Fruit fly (Drosophila melanogaster): ENCODE data around the gene Vps52.

Gene Vps52

dm6 chr2L:5541935-5542685, 18.4 kb upstream of the Vps52 start, which contains the start of the genes Hel25E and Lam:
Hel25E (minus strand) TSS chr2L:5542314.
Lam (plus strand) TSS chr2L:5542480.
- TF ChIP-seq EcR (GFP tag; optimal IDR thresholded peaks at IDR 0.05) (no peak), psq (optimal IDR thresholded peaks at IDR 0.05) (no peak), usp (GFP tag; optimal IDR thresholded peaks at IDR 0.05) (no peak), CG8478 (optimal IDR thresholded peaks at IDR 0.05) (no peak), pan (optimal IDR thresholded peaks at IDR 0.05) (no peak), Dll (optimal IDR thresholded peaks at IDR 0.05) (no peak)

dm6 chr2L:5539034-5539433, 15.3 kb upstream of the Vps52 start, which contains the start of gene CG14015:
CG14015 (minus strand) TSS chr2L:5539196.
- TF ChIP-seq psq (optimal IDR thresholded peaks at IDR 0.05) (no peak), pan (optimal IDR thresholded peaks at IDR 0.05) (no peak), usp (GFP tag; optimal IDR thresholded peaks at IDR 0.05) (no peak)

- TF ChIP-seq Dll (optimal IDR thresholded peaks at IDR 0.05) (no peak), usp (GFP tag; optimal IDR thresholded peaks at IDR 0.05) (no peak)
Measured at dm6 chr2L:5537063-5537462, 13.4 kb upstream of the Vps52 start.

dm6 chr2L:5536658-5537057, 13.0 kb upstream of the Vps52 start, which contains the start of gene tomb:
tomb (minus strand) TSS chr2L:5536758.
- no peak for TF ChIP-seq EcR (GFP tag; optimal IDR thresholded peaks at IDR 0.05)
- TF ChIP-seq usp (GFP tag; optimal IDR thresholded peaks at IDR 0.05), result no peak
- no peak for TF ChIP-seq CG8478 (optimal IDR thresholded peaks at IDR 0.05)
- no peak for TF ChIP-seq Dll (optimal IDR thresholded peaks at IDR 0.05)
- TF ChIP-seq pan (optimal IDR thresholded peaks at IDR 0.05), result no peak

DNA sequence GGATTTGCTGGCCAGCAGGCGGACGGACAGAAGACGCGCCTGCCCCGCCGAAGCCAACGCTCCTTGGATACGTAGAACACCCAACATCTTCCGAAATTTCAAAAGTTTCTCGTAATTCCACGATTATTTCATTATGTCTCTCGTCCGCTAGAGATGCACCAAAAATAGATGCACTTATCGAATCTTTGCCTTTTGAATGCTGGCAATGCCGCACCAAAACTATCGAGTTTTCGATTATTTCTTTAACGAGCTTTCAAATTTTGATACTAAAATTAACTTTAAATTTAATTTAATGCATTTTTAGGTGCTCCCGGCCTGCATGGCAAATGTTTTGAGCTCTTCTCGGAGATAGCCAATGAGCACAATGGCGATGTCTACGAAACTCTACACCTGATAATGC, 8.4 kb upstream of the Vps52 start, which contains the start of gene Coq6:
Gene Coq6 (minus strand): TSS at position 163 of the 400 bp plus-strand sequence.
- TF ChIP-seq CG8478 (optimal IDR thresholded peaks at IDR 0.05), result no peak
- TF ChIP-seq psq (optimal IDR thresholded peaks at IDR 0.05), result no peak
- no peak for TF ChIP-seq EcR (GFP tag; optimal IDR thresholded peaks at IDR 0.05)
- no peak for TF ChIP-seq Dll (optimal IDR thresholded peaks at IDR 0.05)
- TF ChIP-seq usp (GFP tag; optimal IDR thresholded peaks at IDR 0.05), result no peak
- TF ChIP-seq pan (optimal IDR thresholded peaks at IDR 0.05), result no peak

DNA sequence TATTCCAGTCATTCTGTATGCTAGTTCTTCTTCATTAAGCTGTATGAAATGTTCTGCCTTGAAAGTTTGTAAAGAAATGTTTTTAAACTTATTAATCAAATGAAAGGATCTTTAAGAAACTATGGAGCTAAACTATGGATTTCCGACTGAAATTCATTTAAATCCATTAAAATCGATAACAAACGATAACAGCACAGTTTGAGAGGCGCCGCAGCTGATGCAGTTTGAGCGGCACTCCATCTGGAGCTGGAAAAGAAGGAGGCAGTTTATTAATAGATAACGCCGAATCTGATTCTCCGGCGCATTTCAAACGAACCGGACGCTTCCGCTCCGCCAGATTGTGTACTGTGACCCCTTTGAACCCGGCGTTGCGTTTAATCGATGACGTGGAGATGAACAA, 4.2 kb upstream of the Vps52 start, which contains the start of gene CG31915:
Gene CG31915 (plus strand): TSS at position 263 of the 400 bp plus-strand sequence.
- TF ChIP-seq CG8478 (optimal IDR thresholded peaks at IDR 0.05) (no peak), EcR (GFP tag; optimal IDR thresholded peaks at IDR 0.05) (no peak), psq (optimal IDR thresholded peaks at IDR 0.05) (no peak), usp (GFP tag; optimal IDR thresholded peaks at IDR 0.05) (no peak), Dll (optimal IDR thresholded peaks at IDR 0.05) (no peak), pan (optimal IDR thresholded peaks at IDR 0.05) (no peak)

DNA sequence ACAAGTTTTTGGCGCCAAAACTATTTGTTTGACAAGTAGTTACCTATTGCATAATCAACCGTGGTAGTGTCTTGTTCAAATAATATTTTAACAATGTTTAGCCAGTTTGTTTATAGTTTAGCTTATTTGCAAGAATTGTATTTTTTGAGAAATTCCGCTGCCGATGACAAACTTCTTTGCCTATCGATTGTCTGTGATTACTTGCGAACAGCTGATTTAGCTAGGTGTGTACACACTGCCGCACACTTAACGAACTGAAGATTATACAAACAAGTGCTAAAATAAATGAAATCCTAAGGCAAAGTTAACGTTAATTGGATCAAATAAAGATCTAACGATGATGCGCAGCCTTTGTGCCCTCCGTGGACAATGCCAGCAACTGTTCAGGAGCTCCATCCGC, 3.0 kb upstream of the Vps52 start, which contains the start of gene Cox11:
Gene Cox11 (plus strand): TSS at position 220 of the 400 bp plus-strand sequence.
- TF ChIP-seq usp (GFP tag; optimal IDR thresholded peaks at IDR 0.05) (no peak), Dll (optimal IDR thresholded peaks at IDR 0.05) (no peak)

- TF ChIP-seq psq (optimal IDR thresholded peaks at IDR 0.05), result no peak
- TF ChIP-seq CG8478 (optimal IDR thresholded peaks at IDR 0.05), result no peak
- TF ChIP-seq Dll (optimal IDR thresholded peaks at IDR 0.05), result no peak
- TF ChIP-seq EcR (GFP tag; optimal IDR thresholded peaks at IDR 0.05), result no peak
- no peak for TF ChIP-seq usp (GFP tag; optimal IDR thresholded peaks at IDR 0.05)
- no peak for TF ChIP-seq pan (optimal IDR thresholded peaks at IDR 0.05)
Measured at dm6 chr2L:5525723-5526122, 2.0 kb upstream of the Vps52 start, which contains the start of gene Cap-D3. Cap-D3 (plus strand) TSS chr2L:5525905.

- TF ChIP-seq usp (GFP tag; optimal IDR thresholded peaks at IDR 0.05) (no peak), EcR (GFP tag; optimal IDR thresholded peaks at IDR 0.05) (no peak), psq (optimal IDR thresholded peaks at IDR 0.05) (no peak), pan (optimal IDR thresholded peaks at IDR 0.05) (no peak), Dll (optimal IDR thresholded peaks at IDR 0.05) (no peak), CG8478 (optimal IDR thresholded peaks at IDR 0.05) (no peak)
Measured at dm6 chr2L:5520757-5521156, 2.9 kb downstream of the Vps52 start.

DNA sequence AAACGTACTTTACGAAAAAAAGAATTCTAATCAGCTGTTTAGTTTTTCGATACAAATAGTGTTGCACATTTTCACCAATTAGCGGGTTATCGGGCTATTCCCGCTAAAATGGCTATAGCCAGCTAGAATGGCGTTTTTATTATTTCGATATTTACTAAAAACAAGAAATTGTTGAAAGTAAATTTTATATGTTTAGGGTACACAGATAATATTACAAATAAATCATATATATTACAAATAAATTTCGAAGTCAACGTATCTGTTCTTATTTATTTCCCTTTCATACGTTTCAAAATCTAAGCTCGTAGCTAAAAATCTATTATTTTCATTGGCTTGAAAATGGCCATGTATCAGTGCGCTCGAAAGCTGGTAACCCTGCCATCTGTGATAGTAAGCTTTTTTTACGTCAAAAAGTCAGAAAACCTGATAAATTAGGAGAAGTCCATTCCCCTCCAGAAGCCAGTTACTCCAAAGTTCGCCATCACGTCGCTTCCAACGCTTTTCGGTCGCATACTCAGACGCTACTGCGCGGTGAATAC, 3.8 kb downstream of the Vps52 start, which contains the start of the genes CG7382 and cl:
Gene CG7382 (minus strand): TSS at position 51 of the 539 bp plus-strand sequence.
Gene cl (plus strand): TSS at position 290 of the 539 bp plus-strand sequence.
- TF ChIP-seq CG8478 (optimal IDR thresholded peaks at IDR 0.05) (no peak), pan (optimal IDR thresholded peaks at IDR 0.05) (no peak), Dll (optimal IDR thresholded peaks at IDR 0.05) (no peak), psq (optimal IDR thresholded peaks at IDR 0.05) (no peak), usp (GFP tag; optimal IDR thresholded peaks at IDR 0.05) (no peak), EcR (GFP tag; optimal IDR thresholded peaks at IDR 0.05) (no peak)

DNA sequence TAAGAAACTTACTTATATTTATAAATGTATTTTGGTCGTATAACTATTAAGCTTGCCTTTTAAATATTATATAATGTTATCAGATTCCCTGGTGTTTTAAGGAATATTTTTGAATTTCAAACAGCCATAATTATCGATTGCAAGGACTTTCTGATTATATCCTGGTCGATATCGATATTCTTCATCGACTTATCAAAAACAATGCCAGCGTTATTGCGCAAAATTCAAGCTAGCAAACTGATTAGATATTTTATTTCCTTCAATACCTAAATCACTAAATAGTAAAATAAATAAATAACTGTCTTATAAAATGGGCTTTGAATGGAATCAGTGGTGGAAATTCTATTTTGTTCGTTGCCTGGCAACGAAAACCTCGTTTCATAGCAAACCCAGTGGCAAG, 6.3 kb downstream of the Vps52 start, which contains the start of gene CG14020:
Gene CG14020 (plus strand): TSS at position 345 of the 400 bp plus-strand sequence.
- TF ChIP-seq psq (optimal IDR thresholded peaks at IDR 0.05) (no peak), CG8478 (optimal IDR thresholded peaks at IDR 0.05) (no peak), Dll (optimal IDR thresholded peaks at IDR 0.05) (no peak), EcR (GFP tag; optimal IDR thresholded peaks at IDR 0.05) (no peak), pan (optimal IDR thresholded peaks at IDR 0.05) (no peak), usp (GFP tag; optimal IDR thresholded peaks at IDR 0.05) (no peak)

DNA sequence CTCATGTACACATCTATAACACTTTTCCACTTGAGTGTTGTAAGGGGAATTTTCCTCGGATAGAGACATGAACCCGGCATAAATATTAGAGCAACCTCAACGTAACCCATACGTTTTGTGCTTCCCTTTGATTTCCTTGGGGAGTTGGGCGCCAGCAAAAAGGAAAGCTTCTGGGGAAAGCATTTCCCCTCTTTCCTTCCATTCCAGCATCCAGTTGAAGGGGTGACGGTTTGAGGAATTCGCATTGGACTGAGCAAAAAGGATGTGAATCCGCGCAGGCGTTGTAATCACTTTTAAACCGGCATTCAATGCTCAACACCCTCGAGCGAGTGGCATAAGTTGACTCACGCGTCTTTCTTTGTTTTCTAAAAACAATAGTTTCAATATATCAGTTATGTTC, 8.8 kb downstream of the Vps52 start:
- no peak for TF ChIP-seq Dll (optimal IDR thresholded peaks at IDR 0.05)
- TF ChIP-seq pan (optimal IDR thresholded peaks at IDR 0.05), result no peak
- no peak for TF ChIP-seq EcR (GFP tag; optimal IDR thresholded peaks at IDR 0.05)
- TF ChIP-seq CG8478 (optimal IDR thresholded peaks at IDR 0.05), result no peak
- no peak for TF ChIP-seq usp (GFP tag; optimal IDR thresholded peaks at IDR 0.05)
- TF ChIP-seq psq (optimal IDR thresholded peaks at IDR 0.05), result no peak
